Fruit fly (Drosophila melanogaster) whole organism, embryonic: ENCODE measurements around the gene CG18081.

Experiments used
- ATbp ChIP-seq: fragments of 200-800 bp; sonication (Bioruptor generic); optimal IDR thresholded peaks from 2 replicates; lab custom pipeline; 2017; ENCODE audit warnings: missing biosample characterization, mild to moderate bottlenecking, missing genetic modification characterization, missing genetic modification reagents
- Aef1 ChIP-seq: fragments of 200-800 bp; sonication (Bioruptor generic); IDR thresholded peaks from 3 replicates; pipeline ENCODE4 v1.3.6; 2022; ENCODE audit warnings: missing biosample characterization, missing genetic modification characterization
- Atf3 ChIP-seq: fragments of 200-800 bp; sonication (Bioruptor generic); optimal IDR thresholded peaks from 3 replicates; lab custom pipeline; 2016; ENCODE audit warnings: missing biosample characterization, missing genetic modification characterization
- CG10147 ChIP-seq: fragments of 200-800 bp; sonication (Bioruptor generic); optimal IDR thresholded peaks from 2 replicates; lab custom pipeline; 2019; ENCODE audit warnings: missing biosample characterization, mild to moderate bottlenecking, missing genetic modification characterization, moderate library complexity
- CG12659 ChIP-seq: fragments of 200-800 bp; sonication (Bioruptor generic); optimal IDR thresholded peaks from 3 replicates; lab custom pipeline; 2017; ENCODE audit warnings: mild to moderate bottlenecking, missing biosample characterization, missing genetic modification reagents, missing genetic modification characterization
- CG12744 ChIP-seq: fragments of 200-800 bp; sonication (Bioruptor generic); optimal IDR thresholded peaks from 2 replicates; lab custom pipeline; 2016; ENCODE audit warnings: missing biosample characterization, missing genetic modification characterization
- CG13296 ChIP-seq: fragments of 200-800 bp; sonication (Bioruptor generic); optimal IDR thresholded peaks from 3 replicates; lab custom pipeline; 2018; ENCODE audit warnings: missing biosample characterization, mild to moderate bottlenecking, missing genetic modification characterization
- CG13424 ChIP-seq: fragments of 200-800 bp; sonication (Bioruptor generic); optimal IDR thresholded peaks from 2 replicates; lab custom pipeline; 2019; ENCODE audit warnings: missing biosample characterization, mild to moderate bottlenecking, missing genetic modification characterization, moderate library complexity
- CG13894 ChIP-seq: fragments of 200-800 bp; sonication (Bioruptor generic); optimal IDR thresholded peaks from 3 replicates; lab custom pipeline; 2018; ENCODE audit warnings: missing biosample characterization, mild to moderate bottlenecking, missing genetic modification characterization, moderate library complexity
- CG15269 ChIP-seq: fragments of 200-800 bp; sonication (Bioruptor generic); optimal IDR thresholded peaks from 2 replicates; lab custom pipeline; 2018; ENCODE audit warnings: missing biosample characterization, mild to moderate bottlenecking, missing genetic modification characterization, moderate library complexity
- CG16815 ChIP-seq: fragments of 200-800 bp; sonication (Bioruptor generic); optimal IDR thresholded peaks from 3 replicates; lab custom pipeline; 2017; ENCODE audit warnings: missing biosample characterization, mild to moderate bottlenecking, missing genetic modification characterization
- CG2678 ChIP-seq: fragments of 200-800 bp; sonication (Bioruptor generic); optimal IDR thresholded peaks from 3 replicates; lab custom pipeline; 2019; ENCODE audit warnings: missing biosample characterization, mild to moderate bottlenecking, missing genetic modification characterization, moderate library complexity
- CG32767 ChIP-seq: fragments of 200-800 bp; sonication (Bioruptor generic); IDR thresholded peaks from 2 replicates; pipeline ENCODE4 v1.3.6; 2022; ENCODE audit warnings: missing biosample characterization, missing genetic modification characterization
- CG7372 ChIP-seq: fragments of 200-800 bp; sonication (Bioruptor generic); IDR thresholded peaks from 2 replicates; pipeline ENCODE4 v1.3.6; 2022; ENCODE audit warnings: missing biosample characterization, missing genetic modification characterization
- CG7987 ChIP-seq: fragments of 200-800 bp; sonication (Bioruptor generic); optimal IDR thresholded peaks from 2 replicates; lab custom pipeline; 2018; ENCODE audit warnings: missing biosample characterization, mild to moderate bottlenecking, missing genetic modification characterization, moderate library complexity
- CG8281 ChIP-seq: fragments of 200-800 bp; sonication (Bioruptor generic); optimal IDR thresholded peaks from 2 replicates; lab custom pipeline; 2018; ENCODE audit warnings: missing biosample characterization, mild to moderate bottlenecking, missing genetic modification characterization, moderate library complexity
- CG8290 ChIP-seq, 3 experiments: fragments of 200-800 bp; sonication (Bioruptor generic); optimal IDR thresholded peaks; 2 replicates each; lab custom pipeline; 2016 to 2019; ENCODE audit warnings: missing biosample characterization in 3 of 3, missing genetic modification characterization in 3 of 3, mild to moderate bottlenecking in 2 of 3, moderate library complexity in 1 of 3
- CG8924 ChIP-seq: fragments of 200-800 bp; optimal IDR thresholded peaks from 3 replicates; lab custom pipeline; 2019; ENCODE audit warnings: missing biosample characterization, mild to moderate bottlenecking, missing genetic modification characterization, moderate library complexity
- CrebB ChIP-seq: fragments of 200-800 bp; sonication (Bioruptor generic); optimal IDR thresholded peaks from 3 replicates; lab custom pipeline; 2018; ENCODE audit warnings: missing biosample characterization, mild to moderate bottlenecking, missing genetic modification characterization
- D19A ChIP-seq: fragments of 200-800 bp; optimal IDR thresholded peaks from 3 replicates; lab custom pipeline; 2019; ENCODE audit warnings: missing biosample characterization, mild to moderate bottlenecking, missing genetic modification characterization, moderate library complexity
- D19B ChIP-seq: fragments of 200-800 bp; sonication (Bioruptor generic); optimal IDR thresholded peaks from 2 replicates; lab custom pipeline; 2017; ENCODE audit warnings: missing biosample characterization, mild to moderate bottlenecking, missing genetic modification characterization
- ERR ChIP-seq: fragments of 200-800 bp; sonication (Bioruptor generic); optimal IDR thresholded peaks from 2 replicates; lab custom pipeline; 2016; ENCODE audit warnings: missing biosample characterization, missing genetic modification characterization
- HmgZ ChIP-seq: fragments of 200-800 bp; sonication (Bioruptor generic); optimal IDR thresholded peaks from 2 replicates; lab custom pipeline; 2018; ENCODE audit warnings: missing biosample characterization, mild to moderate bottlenecking, missing genetic modification characterization
- Hmr ChIP-seq: fragments of 200-800 bp; sonication (Bioruptor generic); optimal IDR thresholded peaks from 3 replicates; lab custom pipeline; 2017; ENCODE audit warnings: mild to moderate bottlenecking, missing biosample characterization, missing genetic modification reagents, missing genetic modification characterization
- MTF-1 ChIP-seq: fragments of 200-800 bp; sonication (Bioruptor generic); optimal IDR thresholded peaks from 2 replicates; lab custom pipeline; 2018; ENCODE audit warnings: missing biosample characterization, mild to moderate bottlenecking, missing genetic modification characterization, borderline replicate concordance
- Med ChIP-seq: fragments of 200-800 bp; sonication (Bioruptor generic); peaks from one replicate; lab custom pipeline; 2016; ENCODE audit warnings: missing biosample characterization, missing genetic modification characterization, mild to moderate bottlenecking, inconsistent platforms, moderate library complexity
- Oaz ChIP-seq: fragments of 200-800 bp; sonication (Bioruptor generic); IDR thresholded peaks from 2 replicates; pipeline ENCODE4 v1.3.6; 2022; ENCODE audit warnings: missing biosample characterization, missing genetic modification characterization
- PHDP ChIP-seq: fragments of 200-800 bp; sonication (Bioruptor generic); optimal IDR thresholded peaks from 3 replicates; lab custom pipeline; 2018; ENCODE audit warnings: missing biosample characterization, mild to moderate bottlenecking, missing genetic modification characterization, moderate library complexity
- Scr ChIP-seq: fragments of 200-800 bp; sonication (Bioruptor generic); IDR thresholded peaks from 2 replicates; pipeline ENCODE4 v1.3.6; 2022; ENCODE audit warnings: missing biosample characterization, missing genetic modification characterization; ENCODE audit not compliant: partially characterized antibody
- Sin3A ChIP-seq: fragments of >200 bp; optimal IDR thresholded peaks from 2 replicates; lab custom pipeline; 2018
- Six4 ChIP-seq: fragments of 200-800 bp; sonication (Bioruptor generic); optimal IDR thresholded peaks from 2 replicates; lab custom pipeline; 2016; ENCODE audit warnings: missing biosample characterization, missing genetic modification characterization
- Sox100B ChIP-seq: fragments of 200-800 bp; sonication (Bioruptor generic); optimal IDR thresholded peaks from 3 replicates; lab custom pipeline; 2018; ENCODE audit warnings: missing biosample characterization, mild to moderate bottlenecking, missing genetic modification characterization
- caup ChIP-seq: fragments of 200-800 bp; sonication (Bioruptor generic); optimal IDR thresholded peaks from 3 replicates; lab custom pipeline; 2017; ENCODE audit warnings: missing biosample characterization, mild to moderate bottlenecking, missing genetic modification characterization, moderate library complexity; ENCODE audit not compliant: severe bottlenecking
- exex ChIP-seq: fragments of 200-800 bp; sonication (Bioruptor generic); optimal IDR thresholded peaks from 4 replicates; lab custom pipeline; 2018; ENCODE audit warnings: missing biosample characterization, mild to moderate bottlenecking, missing genetic modification characterization, moderate library complexity
- fd64A ChIP-seq: fragments of 200-800 bp; sonication (Bioruptor generic); optimal IDR thresholded peaks from 3 replicates; lab custom pipeline; 2018; ENCODE audit warnings: missing biosample characterization, mild to moderate bottlenecking, missing genetic modification characterization
- gem ChIP-seq: fragments of 200-800 bp; sonication (Bioruptor generic); optimal IDR thresholded peaks from 2 replicates; lab custom pipeline; 2019; ENCODE audit warnings: missing biosample characterization, mild to moderate bottlenecking, missing genetic modification characterization, moderate library complexity
- gro ChIP-seq: fragments of 200-800 bp; sonication (Bioruptor generic); optimal IDR thresholded peaks from 2 replicates; lab custom pipeline; 2016; ENCODE audit warnings: missing biosample characterization, missing genetic modification characterization
- jumu ChIP-seq: fragments of 200-800 bp; sonication (Bioruptor generic); optimal IDR thresholded peaks from 3 replicates; lab custom pipeline; 2016; ENCODE audit warnings: missing biosample characterization, missing genetic modification characterization
- lab ChIP-seq: fragments of 200-800 bp; sonication (Bioruptor generic); optimal IDR thresholded peaks from 3 replicates; lab custom pipeline; 2017; ENCODE audit warnings: missing biosample characterization, missing genetic modification characterization, mild to moderate bottlenecking, moderate library complexity, missing genetic modification reagents
- mirr ChIP-seq: fragments of 200-800 bp; sonication (Bioruptor generic); optimal IDR thresholded peaks from 3 replicates; lab custom pipeline; 2018; ENCODE audit warnings: missing biosample characterization, mild to moderate bottlenecking, missing genetic modification characterization
- nau ChIP-seq: fragments of 200-800 bp; sonication (Bioruptor generic); optimal IDR thresholded peaks from 3 replicates; lab custom pipeline; 2017; ENCODE audit warnings: missing biosample characterization, mild to moderate bottlenecking, missing genetic modification characterization, missing genetic modification reagents
- row ChIP-seq: fragments of 200-800 bp; sonication (Bioruptor generic); IDR thresholded peaks from 3 replicates; pipeline ENCODE4 v1.3.6; 2022; ENCODE audit warnings: missing biosample characterization, missing genetic modification characterization
- salm ChIP-seq: fragments of 200-800 bp; sonication (Bioruptor generic); optimal IDR thresholded peaks from 2 replicates; lab custom pipeline; 2018; ENCODE audit warnings: missing biosample characterization, mild to moderate bottlenecking, missing genetic modification characterization
- sens ChIP-seq: fragments of 200-800 bp; sonication (Bioruptor generic); peaks from one replicate; lab custom pipeline; 2016; ENCODE audit warnings: missing biosample characterization, missing genetic modification characterization
- seq ChIP-seq: fragments of 200-800 bp; sonication (Bioruptor generic); IDR thresholded peaks from 2 replicates; pipeline ENCODE4 v1.3.6; 2022; ENCODE audit warnings: missing biosample characterization, missing genetic modification characterization
- so ChIP-seq: fragments of 200-800 bp; sonication (Bioruptor generic); IDR thresholded peaks from 3 replicates; pipeline ENCODE4 v1.3.6; 2022; ENCODE audit warnings: missing biosample characterization, missing genetic modification characterization
- sob ChIP-seq: fragments of 200-800 bp; sonication (Bioruptor generic); IDR thresholded peaks from 2 replicates; pipeline ENCODE4 v1.3.6; 2022; ENCODE audit warnings: missing biosample characterization, missing genetic modification characterization
- sug ChIP-seq: fragments of 200-800 bp; optimal IDR thresholded peaks from 2 replicates; lab custom pipeline; 2019; ENCODE audit warnings: missing biosample characterization, mild to moderate bottlenecking, missing genetic modification characterization, moderate library complexity

The CG18081 gene

dm6 chr3L:15823780-15824423 lies 11.3 kb downstream of the CG18081 start (continued):
- no peak for TF ChIP-seq CG8290 (GFP tag; optimal IDR thresholded peaks at IDR 0.05; lab: Kevin White, UChicago)
- peak in 1 of 2 experiments; percentile 40 for TF ChIP-seq CG8290 (tag; optimal IDR thresholded peaks at IDR 0.05; lab: Kevin White, UChicago)
- TF ChIP-seq sug (tag; lab: Kevin White, UChicago) = peak; percentile 42
- TF ChIP-seq exex (tag; lab: Kevin White, UChicago) = peak; percentile 87
- peak; percentile 27 for TF ChIP-seq CG7987 (GFP tag; lab: Kevin White, UChicago)
- peak; percentile 17 for TF ChIP-seq CG13424 (tag; lab: Kevin White, UChicago)
- TF ChIP-seq ERR (GFP tag; lab: Kevin White, UChicago) = no peak
- TF ChIP-seq sob = 0 out of 2 replicates have a peak, but pooled peaks have one; percentile 26
- peak; percentile 61 for TF ChIP-seq CG8281 (tag; lab: Kevin White, UChicago)
- TF ChIP-seq fd64A (GFP tag; lab: Kevin White, UChicago) = peak; percentile 19
- TF ChIP-seq Sin3A (lab: Kevin White, UChicago) = no peak
- TF ChIP-seq CG13296 (GFP tag; lab: Kevin White, UChicago) = peak; percentile 36
- TF ChIP-seq MTF-1 (GFP tag; lab: Kevin White, UChicago) = peak; percentile 99
- TF ChIP-seq caup (GFP tag; lab: Kevin White, UChicago) = peak; percentile 26
- TF ChIP-seq Med = peak; percentile 58
- TF ChIP-seq salm (tag; lab: Kevin White, UChicago) = peak; percentile 34
- peak; percentile 13 for TF ChIP-seq gro (GFP tag; lab: Kevin White, UChicago)
- peak; percentile 6 for TF ChIP-seq CG10147
- peak; percentile 74 for TF ChIP-seq D19A (tag; lab: Kevin White, UChicago)
- peak; percentile 36 for TF ChIP-seq lab (GFP tag; lab: Kevin White, UChicago)
- TF ChIP-seq ATbp = peak; percentile 28
- no peak for TF ChIP-seq Atf3 (GFP tag; lab: Kevin White, UChicago)
- TF ChIP-seq HmgZ (tag; lab: Kevin White, UChicago) = peak; percentile 34
- TF ChIP-seq seq = no peak; the same call in 1 of the 2 replicates
- 0 out of 2 replicates have a peak, but pooled peaks have one; percentile 12 for TF ChIP-seq CG32767
- peak; percentile 15 for TF ChIP-seq Hmr (GFP tag; lab: Kevin White, UChicago)
- TF ChIP-seq Oaz (GFP tag; lab: Robert Waterston, UW) = no peak
- TF ChIP-seq Sox100B (GFP tag; lab: Kevin White, UChicago) = peak; percentile 42
- 0 out of 3 replicates have a peak, but pooled peaks have one; percentile 39 for TF ChIP-seq so (GFP tag; lab: Robert Waterston, UW)
- TF ChIP-seq gem (tag; lab: Kevin White, UChicago) = peak; percentile 46
- TF ChIP-seq Aef1 (GFP tag; lab: Robert Waterston, UW) = peak; percentile 23; the same call in 1 of the 3 replicates
- TF ChIP-seq sens (GFP tag; lab: Kevin White, UChicago) = peak; percentile 23
- no peak for TF ChIP-seq CG7372 (GFP tag; lab: Robert Waterston, UW)
- TF ChIP-seq CG2678 (tag; lab: Kevin White, UChicago) = peak; percentile 32
- TF ChIP-seq CG12659 (GFP tag; lab: Kevin White, UChicago) = peak; percentile 14
- TF ChIP-seq D19B (GFP tag; lab: Kevin White, UChicago) = no peak
- peak; percentile 98 for TF ChIP-seq mirr
- TF ChIP-seq jumu (GFP tag; lab: Kevin White, UChicago) = no peak
- TF ChIP-seq CG16815 (GFP tag; lab: Kevin White, UChicago) = no peak
- TF ChIP-seq CrebB (tag; lab: Kevin White, UChicago) = peak; percentile 14
- TF ChIP-seq row (GFP tag; lab: Robert Waterston, UW) = 0 out of 3 replicates have a peak, but pooled peaks have one; percentile 5
- peak; percentile 34 for TF ChIP-seq PHDP (tag; lab: Kevin White, UChicago)
- TF ChIP-seq CG15269 (tag; lab: Kevin White, UChicago) = peak; percentile 34
- TF ChIP-seq CG12744 (GFP tag; lab: Kevin White, UChicago) = no peak
- TF ChIP-seq nau (GFP tag; lab: Kevin White, UChicago) = peak; percentile 46
- peak; percentile 11 for TF ChIP-seq CG13894 (tag; lab: Kevin White, UChicago)
- TF ChIP-seq Scr = no peak
- TF ChIP-seq CG8924 (tag; lab: Kevin White, UChicago) = peak; percentile 12
- TF ChIP-seq Six4 (GFP tag; lab: Kevin White, UChicago) = no peak
